Worm (Caenorhabditis elegans) whole organism, late embryonic: ENCODE measurements around the gene C11E4.8.

Experiments
- C08G9.2 ChIP-seq: sonication (generic microtip); optimal IDR thresholded peaks from 2 replicates; lab custom pipeline; 2016; ENCODE audit warnings: mild to moderate bottlenecking, missing genetic modification characterization, moderate library complexity, missing compliant biosample characterization
- F13H6.1 ChIP-seq: sonication (generic microtip); optimal IDR thresholded peaks from 2 replicates; lab custom pipeline; 2016; ENCODE audit warnings: missing genetic modification characterization, missing compliant biosample characterization
- K02D7.2 ChIP-seq: sonication (generic microtip); optimal IDR thresholded peaks from 2 replicates; lab custom pipeline; 2017; ENCODE audit warnings: mild to moderate bottlenecking, missing genetic modification characterization, missing compliant biosample characterization
- T23F11.4 ChIP-seq: fragments of 200-800 bp; sonication (Bioruptor generic); optimal IDR thresholded peaks from 2 replicates; lab custom pipeline; 2018; ENCODE audit warnings: mild to moderate bottlenecking, missing genetic modification characterization, missing compliant biosample characterization
- ahr-1 ChIP-seq: sonication (generic microtip); optimal IDR thresholded peaks from 2 replicates; lab custom pipeline; 2016; ENCODE audit warnings: missing genetic modification characterization, missing compliant biosample characterization
- ama-1 ChIP-seq: fragments of 150-350 bp; optimal IDR thresholded peaks from 2 replicates; lab custom pipeline; 2014
- ceh-14 ChIP-seq: sonication (generic microtip); optimal IDR thresholded peaks from 2 replicates; lab custom pipeline; 2016; ENCODE audit warnings: missing genotype, missing genetic modification characterization, missing compliant biosample characterization
- ceh-18 ChIP-seq: sonication (generic microtip); optimal IDR thresholded peaks from 2 replicates; lab custom pipeline; 2016; ENCODE audit warnings: missing genetic modification characterization, missing compliant biosample characterization
- ceh-19 ChIP-seq: fragments of 200-800 bp; sonication (Bioruptor generic); optimal IDR thresholded peaks from 2 replicates; lab custom pipeline; 2018; ENCODE audit warnings: mild to moderate bottlenecking, missing genetic modification characterization, missing compliant biosample characterization
- ceh-2 ChIP-seq: sonication (generic microtip); optimal IDR thresholded peaks from 2 replicates; lab custom pipeline; 2016; ENCODE audit warnings: missing genotype, missing genetic modification characterization, missing compliant biosample characterization
- ceh-22 ChIP-seq: sonication (generic microtip); optimal IDR thresholded peaks from 2 replicates; lab custom pipeline; 2017; ENCODE audit warnings: missing biosample characterization, missing genetic modification characterization
- ceh-30 ChIP-seq: fragments of 150-350 bp; optimal IDR thresholded peaks from 2 replicates; lab custom pipeline; 2014; ENCODE audit warnings: missing biosample characterization, missing genetic modification characterization
- ceh-34 ChIP-seq: sonication (generic microtip); optimal IDR thresholded peaks from 2 replicates; lab custom pipeline; 2016; ENCODE audit warnings: mild to moderate bottlenecking, missing genetic modification characterization, missing compliant biosample characterization
- ceh-48 ChIP-seq: sonication (generic microtip); optimal IDR thresholded peaks from 2 replicates; lab custom pipeline; 2016; ENCODE audit warnings: missing genetic modification characterization, inconsistent platforms, missing compliant biosample characterization
- ceh-6 ChIP-seq: fragments of 200-800 bp; sonication (Bioruptor generic); optimal IDR thresholded peaks from 2 replicates; lab custom pipeline; 2018; ENCODE audit warnings: mild to moderate bottlenecking, missing genetic modification characterization, missing compliant biosample characterization
- ceh-9 ChIP-seq: sonication (generic microtip); optimal IDR thresholded peaks from 2 replicates; lab custom pipeline; 2016; ENCODE audit warnings: mild to moderate bottlenecking, missing genetic modification characterization, inconsistent platforms, missing compliant biosample characterization
- che-1 ChIP-seq: sonication (generic microtip); optimal IDR thresholded peaks from 2 replicates; lab custom pipeline; 2016; ENCODE audit warnings: mild to moderate bottlenecking, missing genetic modification characterization, missing compliant biosample characterization
- dmd-4 ChIP-seq: sonication (generic microtip); optimal IDR thresholded peaks from 2 replicates; lab custom pipeline; 2016; ENCODE audit warnings: borderline replicate concordance, missing genetic modification characterization, missing compliant biosample characterization
- dve-1 ChIP-seq: sonication (generic microtip); optimal IDR thresholded peaks from 2 replicates; lab custom pipeline; 2017; ENCODE audit warnings: antibody characterized with exemption, mild to moderate bottlenecking, missing genetic modification characterization, missing compliant biosample characterization
- elt-2 ChIP-seq: sonication (generic microtip); optimal IDR thresholded peaks from 2 replicates; lab custom pipeline; 2016; ENCODE audit warnings: missing genetic modification reagents, missing genetic modification characterization, missing compliant biosample characterization
- elt-4 ChIP-seq: sonication (generic microtip); optimal IDR thresholded peaks from 2 replicates; lab custom pipeline; 2016; ENCODE audit warnings: missing genetic modification characterization, missing compliant biosample characterization
- ets-4 ChIP-seq: sonication (generic microtip); optimal IDR thresholded peaks from 2 replicates; lab custom pipeline; 2016; ENCODE audit warnings: missing genetic modification characterization, missing compliant biosample characterization
- eyg-1 ChIP-seq: sonication (generic microtip); optimal IDR thresholded peaks from 2 replicates; lab custom pipeline; 2016; ENCODE audit warnings: missing genotype, missing genetic modification characterization, missing compliant biosample characterization
- fax-1 ChIP-seq: sonication (generic microtip); optimal IDR thresholded peaks from 2 replicates; lab custom pipeline; 2016; ENCODE audit warnings: missing genotype, missing genetic modification characterization, missing compliant biosample characterization
- fkh-10 ChIP-seq: fragments of 150-350 bp; optimal IDR thresholded peaks from 2 replicates; lab custom pipeline; 2014; ENCODE audit warnings: missing biosample characterization, missing genetic modification reagents, missing genetic modification characterization
- fkh-6 ChIP-seq: sonication (generic microtip); optimal IDR thresholded peaks from 2 replicates; lab custom pipeline; 2016; ENCODE audit warnings: missing genetic modification characterization, missing compliant biosample characterization
- gmeb-2 ChIP-seq: sonication (generic microtip); optimal IDR thresholded peaks from 2 replicates; lab custom pipeline; 2016; ENCODE audit warnings: missing genetic modification characterization, inconsistent platforms, missing compliant biosample characterization
- hlh-13 ChIP-seq: fragments of 200-800 bp; sonication (Bioruptor generic); optimal IDR thresholded peaks from 2 replicates; lab custom pipeline; 2018; ENCODE audit warnings: mild to moderate bottlenecking, missing genetic modification characterization, missing compliant biosample characterization
- hlh-30 ChIP-seq: sonication (generic microtip); optimal IDR thresholded peaks from 2 replicates; lab custom pipeline; 2017; ENCODE audit warnings: antibody characterized with exemption, missing genetic modification characterization, missing compliant biosample characterization; ENCODE audit not compliant: insufficient read depth
- hlh-6 ChIP-seq: sonication (generic microtip); optimal IDR thresholded peaks from 2 replicates; lab custom pipeline; 2016; ENCODE audit warnings: missing genotype, missing genetic modification characterization, missing compliant biosample characterization
- hlh-8 ChIP-seq: sonication (generic microtip); optimal IDR thresholded peaks from 2 replicates; lab custom pipeline; 2016; ENCODE audit warnings: missing genotype, missing genetic modification characterization, missing compliant biosample characterization
- lin-11 ChIP-seq: fragments of 200-800 bp; sonication (Bioruptor generic); optimal IDR thresholded peaks from 2 replicates; lab custom pipeline; 2018; ENCODE audit warnings: mild to moderate bottlenecking, missing genetic modification characterization, missing compliant biosample characterization
- madf-2 ChIP-seq: sonication (generic microtip); optimal IDR thresholded peaks from 2 replicates; lab custom pipeline; 2017; ENCODE audit warnings: missing genetic modification characterization, missing compliant biosample characterization
- mec-3 ChIP-seq: sonication (generic microtip); optimal IDR thresholded peaks from 2 replicates; lab custom pipeline; 2016; ENCODE audit warnings: borderline replicate concordance, missing genetic modification characterization, missing compliant biosample characterization
- nfya-1 ChIP-seq: sonication (generic microtip); optimal IDR thresholded peaks from 2 replicates; lab custom pipeline; 2017; ENCODE audit warnings: missing genetic modification characterization, mild to moderate bottlenecking, missing compliant biosample characterization, antibody characterized with exemption, moderate library complexity
- nhr-11 ChIP-seq: fragments of 150-350 bp; optimal IDR thresholded peaks from 2 replicates; lab custom pipeline; 2014; ENCODE audit warnings: missing biosample characterization, missing genetic modification characterization
- nhr-232 ChIP-seq: sonication (generic microtip); optimal IDR thresholded peaks from 2 replicates; lab custom pipeline; 2016; ENCODE audit warnings: missing genetic modification characterization, missing compliant biosample characterization
- npax-4 ChIP-seq: sonication (generic microtip); optimal IDR thresholded peaks from 2 replicates; lab custom pipeline; 2016; ENCODE audit warnings: missing genetic modification characterization, missing compliant biosample characterization
- odd-2 ChIP-seq: sonication (generic microtip); optimal IDR thresholded peaks from 2 replicates; lab custom pipeline; 2017; ENCODE audit warnings: antibody characterized with exemption, mild to moderate bottlenecking, missing genetic modification characterization, missing compliant biosample characterization
- pag-3 ChIP-seq: sonication (generic microtip); optimal IDR thresholded peaks from 2 replicates; lab custom pipeline; 2016; ENCODE audit warnings: missing compliant biosample characterization, missing genetic modification characterization, borderline replicate concordance
- pax-1 ChIP-seq: fragments of 150-350 bp; optimal IDR thresholded peaks from 2 replicates; lab custom pipeline; 2014; ENCODE audit warnings: missing biosample characterization, missing genetic modification characterization
- pha-2 ChIP-seq: sonication (generic microtip); optimal IDR thresholded peaks from 2 replicates; lab custom pipeline; 2017; ENCODE audit warnings: mild to moderate bottlenecking, missing genetic modification characterization, missing compliant biosample characterization
- pha-4 ChIP-seq: fragments of 150-350 bp; optimal IDR thresholded peaks from 2 replicates; lab custom pipeline; 2018; ENCODE audit warnings: missing biosample characterization, missing genetic modification reagents, missing genetic modification characterization
- pqm-1 ChIP-seq: sonication (generic microtip); optimal IDR thresholded peaks from 2 replicates; lab custom pipeline; 2016; ENCODE audit warnings: missing genetic modification characterization, missing compliant biosample characterization
- pros-1 ChIP-seq: fragments of 150-350 bp; optimal IDR thresholded peaks from 2 replicates; lab custom pipeline; 2014; ENCODE audit warnings: missing biosample characterization, missing genetic modification reagents, missing genetic modification characterization
- ref-2 ChIP-seq: sonication (generic microtip); optimal IDR thresholded peaks from 2 replicates; lab custom pipeline; 2016; ENCODE audit warnings: missing genetic modification characterization, missing compliant biosample characterization
- rnt-1 ChIP-seq: sonication (generic microtip); optimal IDR thresholded peaks from 2 replicates; lab custom pipeline; 2016; ENCODE audit warnings: missing genetic modification characterization, missing compliant biosample characterization
- sox-4 ChIP-seq: sonication (generic microtip); optimal IDR thresholded peaks from 2 replicates; lab custom pipeline; 2017; ENCODE audit warnings: mild to moderate bottlenecking, missing genetic modification characterization, inconsistent platforms, missing compliant biosample characterization
- syd-9 ChIP-seq: sonication (generic microtip); optimal IDR thresholded peaks from 2 replicates; lab custom pipeline; 2016; ENCODE audit warnings: mild to moderate bottlenecking, missing genetic modification characterization, moderate library complexity, missing compliant biosample characterization
- tbx-7 ChIP-seq: sonication (generic microtip); optimal IDR thresholded peaks from 2 replicates; lab custom pipeline; 2016; ENCODE audit warnings: missing genotype, missing genetic modification characterization, missing compliant biosample characterization
- ttx-3 ChIP-seq: sonication (generic microtip); optimal IDR thresholded peaks from 2 replicates; lab custom pipeline; 2016; ENCODE audit warnings: missing genetic modification reagents, missing genetic modification characterization, missing compliant biosample characterization
- unc-3 ChIP-seq, 2 experiments: fragments of 200-800 bp in 1 of 2; sonication (Bioruptor generic) in 1 of 2; sonication (generic microtip) in 1 of 2; conservative IDR thresholded peaks in 1 of 2; optimal IDR thresholded peaks in 1 of 2; 2 replicates each; pipeline versions ENCODE4 v1.3.6 to Lab custom; 2016 to 2022; ENCODE audit warnings: missing compliant biosample characterization in 2 of 2, missing genetic modification characterization in 2 of 2, missing genetic modification reagents in 1 of 2
- unc-42 ChIP-seq: sonication (generic microtip); optimal IDR thresholded peaks from 2 replicates; lab custom pipeline; 2016; ENCODE audit warnings: missing genotype, missing genetic modification characterization, missing compliant biosample characterization
- zip-5 ChIP-seq: sonication (generic microtip); optimal IDR thresholded peaks from 2 replicates; lab custom pipeline; 2016; ENCODE audit warnings: missing genetic modification characterization, missing compliant biosample characterization

C11E4.8 gene

ce11 chrX:9622609-9623008 lies 2.4 kb downstream of the C11E4.8 start:
- TF ChIP-seq rnt-1 (tag; lab: Kevin White, UChicago), result no peak
- no peak for TF ChIP-seq dmd-4 (tag; lab: Kevin White, UChicago)
- TF ChIP-seq zip-5 (tag; lab: Kevin White, UChicago), result no peak
- TF ChIP-seq fkh-6, result no peak
- no peak for TF ChIP-seq ama-1 (lab: Kevin White, UChicago)
- no peak for TF ChIP-seq ceh-2 (tag; lab: Kevin White, UChicago)
- TF ChIP-seq ceh-6 (GFP tag; lab: Kevin White, UChicago), result peak; percentile 2
- no peak for TF ChIP-seq nfya-1
- peak; percentile 54 for TF ChIP-seq elt-2 (tag; lab: Kevin White, UChicago)
- TF ChIP-seq ahr-1 (tag; lab: Kevin White, UChicago), result no peak
- TF ChIP-seq hlh-6 (tag; lab: Kevin White, UChicago), result no peak
- no peak for TF ChIP-seq K02D7.2 (tag; lab: Kevin White, UChicago)
- TF ChIP-seq eyg-1 (tag; lab: Kevin White, UChicago), result no peak
- peak; percentile 4 for TF ChIP-seq ceh-48 (tag; lab: Kevin White, UChicago)
- TF ChIP-seq pqm-1 (tag; lab: Kevin White, UChicago), result no peak
- no peak for TF ChIP-seq ets-4 (tag; lab: Kevin White, UChicago)
- TF ChIP-seq unc-3 (GFP tag; conservative IDR thresholded peaks at IDR 0.05; lab: Robert Waterston, UW), result no peak
- no peak for TF ChIP-seq unc-3 (tag; optimal IDR thresholded peaks at IDR 0.05; lab: Kevin White, UChicago)
- TF ChIP-seq F13H6.1 (tag; lab: Kevin White, UChicago), result no peak
- TF ChIP-seq nhr-232, result peak; percentile 18
- TF ChIP-seq elt-4, result no peak
- peak; percentile 11 for TF ChIP-seq T23F11.4 (GFP tag; lab: Kevin White, UChicago)
- TF ChIP-seq ceh-18, result no peak
- TF ChIP-seq pag-3 (tag; lab: Kevin White, UChicago), result no peak
- no peak for TF ChIP-seq ceh-22 (tag; lab: Kevin White, UChicago)
- no peak for TF ChIP-seq unc-42 (tag; lab: Kevin White, UChicago)
- no peak for TF ChIP-seq ceh-30 (tag; lab: Kevin White, UChicago)
- no peak for TF ChIP-seq pha-2 (tag; lab: Kevin White, UChicago)
- no peak for TF ChIP-seq pax-1 (tag; lab: Kevin White, UChicago)
- TF ChIP-seq madf-2 (tag; lab: Kevin White, UChicago), result peak; percentile 5
- no peak for TF ChIP-seq hlh-30
- TF ChIP-seq odd-2, result no peak
- no peak for TF ChIP-seq dve-1 (tag; lab: Kevin White, UChicago)
- no peak for TF ChIP-seq pha-4 (tag; lab: Kevin White, UChicago)
- TF ChIP-seq lin-11 (tag; lab: Kevin White, UChicago), result peak; percentile 13
- TF ChIP-seq ttx-3 (tag; lab: Kevin White, UChicago), result peak; percentile 31
- TF ChIP-seq npax-4 (tag; lab: Kevin White, UChicago), result no peak
- TF ChIP-seq fax-1 (tag; lab: Kevin White, UChicago), result no peak
- TF ChIP-seq tbx-7 (tag; lab: Kevin White, UChicago), result no peak
- TF ChIP-seq fkh-10 (GFP tag; lab: Kevin White, UChicago), result no peak
- no peak for TF ChIP-seq ceh-34
- TF ChIP-seq ceh-14 (tag; lab: Kevin White, UChicago), result no peak
- TF ChIP-seq pros-1, result no peak
- peak; percentile 13 for TF ChIP-seq ceh-19
- peak; percentile 45 for TF ChIP-seq syd-9
- TF ChIP-seq nhr-11 (tag; lab: Kevin White, UChicago), result no peak
- TF ChIP-seq hlh-8, result no peak
- TF ChIP-seq mec-3, result no peak
- peak; percentile 13 for TF ChIP-seq gmeb-2 (tag; lab: Kevin White, UChicago)
- TF ChIP-seq ceh-9 (tag; lab: Kevin White, UChicago), result no peak
- TF ChIP-seq ref-2 (tag; lab: Kevin White, UChicago), result no peak
- no peak for TF ChIP-seq hlh-13
- TF ChIP-seq C08G9.2, result peak; percentile 0
- peak; percentile 16 for TF ChIP-seq sox-4
- TF ChIP-seq che-1, result peak; percentile 49
